Fruit fly (Drosophila melanogaster) whole organism, embryonic: ENCODE data around the gene UQCR-6.4L.

Experiments used
- Adf1 ChIP-seq: fragments of 200-800 bp; sonication (Bioruptor generic); IDR thresholded peaks from 2 replicates; pipeline ENCODE4 v1.3.6; 2022; ENCODE audit warnings: missing biosample characterization, missing genetic modification characterization
- Aef1 ChIP-seq: fragments of 200-800 bp; sonication (Bioruptor generic); IDR thresholded peaks from 3 replicates; pipeline ENCODE4 v1.3.6; 2022; ENCODE audit warnings: missing biosample characterization, missing genetic modification characterization
- Antp ChIP-seq: fragments of 200-800 bp; sonication (Bioruptor generic); optimal IDR thresholded peaks from 3 replicates; lab custom pipeline; 2016; ENCODE audit warnings: missing biosample characterization, missing genetic modification characterization
- CG10654 ChIP-seq: fragments of 200-800 bp; sonication (Bioruptor generic); optimal IDR thresholded peaks from 2 replicates; lab custom pipeline; 2016; ENCODE audit warnings: missing biosample characterization, missing genetic modification characterization
- CG10979 ChIP-seq: fragments of 200-800 bp; sonication (Bioruptor generic); optimal IDR thresholded peaks from 2 replicates; lab custom pipeline; 2018; ENCODE audit warnings: missing biosample characterization, mild to moderate bottlenecking, missing genetic modification characterization, moderate library complexity
- CG12104 ChIP-seq: fragments of 200-800 bp; sonication (Bioruptor generic); optimal IDR thresholded peaks from 3 replicates; lab custom pipeline; 2016; ENCODE audit warnings: missing biosample characterization, missing genetic modification characterization
- CG12769 ChIP-seq: fragments of 200-800 bp; sonication (Bioruptor generic); optimal IDR thresholded peaks from 2 replicates; lab custom pipeline; 2019; ENCODE audit warnings: missing biosample characterization, mild to moderate bottlenecking, missing genetic modification characterization, moderate library complexity
- CG13287 ChIP-seq: fragments of 200-800 bp; sonication (Bioruptor generic); IDR thresholded peaks from 2 replicates; pipeline ENCODE4 v1.3.6; 2022; ENCODE audit warnings: missing biosample characterization, missing genetic modification characterization; ENCODE audit not compliant: partially characterized antibody
- CG15073 ChIP-seq: fragments of 200-800 bp; sonication (Bioruptor generic); optimal IDR thresholded peaks from 2 replicates; lab custom pipeline; 2016; ENCODE audit warnings: missing biosample characterization, missing genetic modification characterization
- CG15479 ChIP-seq: fragments of 200-800 bp; sonication (Bioruptor generic); optimal IDR thresholded peaks from 3 replicates; lab custom pipeline; 2019; ENCODE audit warnings: missing biosample characterization, mild to moderate bottlenecking, missing genetic modification characterization, moderate library complexity
- CG16779 ChIP-seq: fragments of 200-800 bp; sonication (Bioruptor generic); IDR thresholded peaks from 2 replicates; pipeline ENCODE4 v1.3.6; 2022; ENCODE audit warnings: missing biosample characterization, missing genetic modification characterization
- CG18599 ChIP-seq: fragments of 200-800 bp; sonication (Bioruptor generic); optimal IDR thresholded peaks from 3 replicates; lab custom pipeline; 2017; ENCODE audit warnings: missing biosample characterization, missing genetic modification characterization, mild to moderate bottlenecking, moderate library complexity, missing genetic modification reagents
- CG2889 ChIP-seq: fragments of 200-800 bp; sonication (Bioruptor generic); IDR thresholded peaks from 3 replicates; pipeline ENCODE4 v1.3.6; 2022; ENCODE audit warnings: missing biosample characterization, missing genetic modification characterization
- CG31365 ChIP-seq: fragments of 200-800 bp; sonication (Bioruptor generic); optimal IDR thresholded peaks from 2 replicates; lab custom pipeline; 2018; ENCODE audit warnings: missing biosample characterization, mild to moderate bottlenecking, missing genetic modification characterization
- CG31388 ChIP-seq: fragments of 200-800 bp; sonication (Bioruptor generic); optimal IDR thresholded peaks from 2 replicates; lab custom pipeline; 2016; ENCODE audit warnings: missing biosample characterization, missing genetic modification characterization
- CG3407 ChIP-seq: fragments of 200-800 bp; sonication (Bioruptor generic); optimal IDR thresholded peaks from 2 replicates; lab custom pipeline; 2018; ENCODE audit warnings: missing biosample characterization, mild to moderate bottlenecking, missing genetic modification characterization
- CG4617 ChIP-seq: fragments of 200-800 bp; sonication (Bioruptor generic); optimal IDR thresholded peaks from 3 replicates; lab custom pipeline; 2016; ENCODE audit warnings: missing biosample characterization, missing genetic modification characterization, borderline replicate concordance
- CG6175 ChIP-seq: fragments of 200-800 bp; sonication (Bioruptor generic); IDR thresholded peaks from 3 replicates; pipeline ENCODE4 v1.3.6; 2022; ENCODE audit warnings: missing biosample characterization, missing genetic modification characterization
- CG7372 ChIP-seq: fragments of 200-800 bp; sonication (Bioruptor generic); IDR thresholded peaks from 2 replicates; pipeline ENCODE4 v1.3.6; 2022; ENCODE audit warnings: missing biosample characterization, missing genetic modification characterization
- CG8290 ChIP-seq, 3 experiments: fragments of 200-800 bp; sonication (Bioruptor generic); optimal IDR thresholded peaks; 2 replicates each; lab custom pipeline; 2016 to 2019; ENCODE audit warnings: missing biosample characterization in 3 of 3, missing genetic modification characterization in 3 of 3, mild to moderate bottlenecking in 2 of 3, moderate library complexity in 1 of 3
- CG9817 ChIP-seq: fragments of 200-800 bp; sonication (Bioruptor generic); optimal IDR thresholded peaks from 2 replicates; lab custom pipeline; 2018; ENCODE audit warnings: missing biosample characterization, mild to moderate bottlenecking, missing genetic modification characterization, moderate library complexity
- Dll ChIP-seq: fragments of 200-800 bp; sonication (Bioruptor generic); IDR thresholded peaks from 4 replicates; pipeline ENCODE4 v1.3.6; 2022; ENCODE audit warnings: missing biosample characterization, missing genetic modification characterization; ENCODE audit not compliant: partially characterized antibody
- Eip74EF ChIP-seq, 2 experiments: fragments of 200-800 bp in 1 of 2; fragments of >200 bp in 1 of 2; sonication (Bioruptor generic) in 1 of 2; optimal IDR thresholded peaks; 2 replicates each; lab custom pipeline; 2017 to 2019; ENCODE audit warnings: missing biosample characterization in 2 of 2, missing genetic modification characterization in 2 of 2, mild to moderate bottlenecking in 1 of 2, moderate library complexity in 1 of 2
- Elba2 ChIP-seq: fragments of 200-800 bp; sonication (Bioruptor generic); optimal IDR thresholded peaks from 3 replicates; lab custom pipeline; 2016; ENCODE audit warnings: missing biosample characterization, missing genetic modification characterization
- Fer3 ChIP-seq: fragments of 200-800 bp; sonication (Bioruptor generic); optimal IDR thresholded peaks from 2 replicates; lab custom pipeline; 2018; ENCODE audit warnings: missing biosample characterization, mild to moderate bottlenecking, missing genetic modification characterization, moderate library complexity
- Lim3 ChIP-seq: fragments of 200-800 bp; sonication (Bioruptor generic); IDR thresholded peaks from 2 replicates; pipeline ENCODE4 v1.3.6; 2022; ENCODE audit warnings: missing biosample characterization, missing genetic modification characterization
- MTF-1 ChIP-seq: fragments of 200-800 bp; sonication (Bioruptor generic); optimal IDR thresholded peaks from 2 replicates; lab custom pipeline; 2018; ENCODE audit warnings: missing biosample characterization, mild to moderate bottlenecking, missing genetic modification characterization, borderline replicate concordance
- NK7.1 ChIP-seq: fragments of 200-800 bp; sonication (Bioruptor generic); optimal IDR thresholded peaks from 3 replicates; lab custom pipeline; 2016; ENCODE audit warnings: missing biosample characterization, missing genetic modification characterization
- Pdp1 ChIP-seq, 2 experiments: fragments of 200-800 bp; sonication (Bioruptor generic); optimal IDR thresholded peaks; 3 replicates each; lab custom pipeline; 2016; ENCODE audit warnings: missing biosample characterization in 2 of 2, missing genetic modification characterization in 2 of 2, mild to moderate bottlenecking in 1 of 2, moderate library complexity in 1 of 2
- Taf1 ChIP-seq: fragments of 200-800 bp; sonication (Bioruptor generic); IDR thresholded peaks from 2 replicates; pipeline ENCODE4 v1.3.6; 2022; ENCODE audit warnings: missing biosample characterization, missing genetic modification characterization
- bab2 ChIP-seq: fragments of 200-800 bp; sonication (Bioruptor generic); optimal IDR thresholded peaks from 2 replicates; lab custom pipeline; 2016; ENCODE audit warnings: missing biosample characterization, missing genetic modification characterization
- dm ChIP-seq: fragments of 200-800 bp; sonication (Bioruptor generic); optimal IDR thresholded peaks from 3 replicates; lab custom pipeline; 2016; ENCODE audit warnings: missing biosample characterization, missing genetic modification characterization
- gsb ChIP-seq: fragments of 200-800 bp; sonication (Bioruptor generic); IDR thresholded peaks from 2 replicates; pipeline ENCODE4 v1.3.6; 2022; ENCODE audit warnings: missing biosample characterization, missing genetic modification characterization
- gt ChIP-seq: fragments of 200-800 bp; sonication (Bioruptor generic); IDR thresholded peaks from 2 replicates; pipeline ENCODE4 v1.3.6; 2022; ENCODE audit warnings: missing biosample characterization, missing genetic modification characterization
- ham ChIP-seq: fragments of 200-800 bp; sonication (Bioruptor generic); IDR thresholded peaks from 2 replicates; pipeline ENCODE4 v1.3.6; 2022; ENCODE audit warnings: missing biosample characterization, missing genetic modification characterization
- jigr1 ChIP-seq: fragments of 200-800 bp; sonication (Bioruptor generic); IDR thresholded peaks from 3 replicates; pipeline ENCODE4 v1.3.6; 2022; ENCODE audit warnings: missing biosample characterization, missing genetic modification characterization
- jing ChIP-seq: fragments of 200-800 bp; sonication (Bioruptor generic); optimal IDR thresholded peaks from 2 replicates; lab custom pipeline; 2018; ENCODE audit warnings: missing biosample characterization, mild to moderate bottlenecking, missing genetic modification characterization
- ken ChIP-seq: fragments of 200-800 bp; sonication (Bioruptor generic); IDR thresholded peaks from 3 replicates; pipeline ENCODE4 v1.3.6; 2022; ENCODE audit warnings: missing biosample characterization, missing genetic modification characterization
- lbe ChIP-seq: fragments of 200-800 bp; sonication (Bioruptor generic); optimal IDR thresholded peaks from 2 replicates; lab custom pipeline; 2016; ENCODE audit warnings: missing biosample characterization, mild to moderate bottlenecking, missing genetic modification characterization
- nerfin-1 ChIP-seq: fragments of 200-800 bp; sonication (Bioruptor generic); optimal IDR thresholded peaks from 3 replicates; lab custom pipeline; 2019; ENCODE audit warnings: missing biosample characterization, mild to moderate bottlenecking, missing genetic modification characterization, moderate library complexity
- nmo ChIP-seq: fragments of 200-800 bp; sonication (Bioruptor generic); optimal IDR thresholded peaks from 2 replicates; lab custom pipeline; 2018; ENCODE audit warnings: missing biosample characterization, mild to moderate bottlenecking, missing genetic modification characterization, moderate library complexity
- pnt ChIP-seq: fragments of 200-800 bp; sonication (Bioruptor generic); optimal IDR thresholded peaks from 3 replicates; lab custom pipeline; 2016; ENCODE audit warnings: missing biosample characterization, missing genetic modification characterization
- row ChIP-seq: fragments of 200-800 bp; sonication (Bioruptor generic); IDR thresholded peaks from 3 replicates; pipeline ENCODE4 v1.3.6; 2022; ENCODE audit warnings: missing biosample characterization, missing genetic modification characterization
- run ChIP-seq: fragments of 200-800 bp; sonication (Bioruptor generic); optimal IDR thresholded peaks from 3 replicates; lab custom pipeline; 2018; ENCODE audit warnings: missing biosample characterization, mild to moderate bottlenecking, missing genetic modification characterization
- sc ChIP-seq, 3 experiments: fragments of >200 bp in 2 of 3; fragments of 200-800 bp in 1 of 3; sonication (Bioruptor generic) in 1 of 3; optimal IDR thresholded peaks; 2 replicates in 2 of 3; 3 replicates in 1 of 3; lab custom pipeline; 2017; ENCODE audit warnings: mild to moderate bottlenecking in 1 of 3, missing biosample characterization in 1 of 3, missing genetic modification characterization in 1 of 3, missing genetic modification reagents in 1 of 3
- slp2 ChIP-seq: fragments of 200-800 bp; sonication (Bioruptor generic); optimal IDR thresholded peaks from 2 replicates; lab custom pipeline; 2016; ENCODE audit warnings: missing biosample characterization, missing genetic modification characterization
- sug ChIP-seq: fragments of 200-800 bp; optimal IDR thresholded peaks from 2 replicates; lab custom pipeline; 2019; ENCODE audit warnings: missing biosample characterization, mild to moderate bottlenecking, missing genetic modification characterization, moderate library complexity
- z ChIP-seq: fragments of 200-800 bp; sonication (Bioruptor generic); IDR thresholded peaks from 3 replicates; pipeline ENCODE4 v1.3.6; 2022; ENCODE audit warnings: missing biosample characterization, missing genetic modification characterization
- zf30C ChIP-seq: fragments of 200-800 bp; sonication (Bioruptor generic); optimal IDR thresholded peaks from 3 replicates; lab custom pipeline; 2018; ENCODE audit warnings: missing biosample characterization, mild to moderate bottlenecking, missing genetic modification characterization

Gene UQCR-6.4L

dm6 chr3L:16581201-16581705, 14.7 kb downstream of the UQCR-6.4L start, which contains the start of gene Smn (continued):
- TF ChIP-seq sc (optimal IDR thresholded peaks at IDR 0.05; lab: Kevin White, UChicago) (no peak), sc (GFP tag; optimal IDR thresholded peaks at IDR 0.05; lab: Kevin White, UChicago) (no peak), pnt (GFP tag; lab: Kevin White, UChicago) (no peak), Eip74EF (GFP tag; optimal IDR thresholded peaks at IDR 0.05; lab: Kevin White, UChicago) (no peak), lbe (GFP tag; lab: Kevin White, UChicago) (peak; percentile 61), Adf1 (GFP tag; lab: Robert Waterston, UW) (no peak), Dll (peak; percentile 91), Aef1 (GFP tag; lab: Robert Waterston, UW) (no peak), CG4617 (GFP tag; lab: Kevin White, UChicago) (peak; percentile 43), CG2889 (GFP tag; lab: Robert Waterston, UW) (no peak), Taf1 (no peak), ham (GFP tag; lab: Robert Waterston, UW) (no peak), zf30C (GFP tag; lab: Kevin White, UChicago) (no peak), CG16779 (GFP tag; lab: Robert Waterston, UW) (no peak), MTF-1 (GFP tag; lab: Kevin White, UChicago) (no peak), z (GFP tag; lab: Robert Waterston, UW) (no peak), CG10979 (tag; lab: Kevin White, UChicago) (peak; percentile 18), bab2 (GFP tag; lab: Kevin White, UChicago) (peak; percentile 46), CG7372 (GFP tag; lab: Robert Waterston, UW) (no peak), CG18599 (GFP tag; lab: Kevin White, UChicago) (peak; percentile 69), run (tag; lab: Kevin White, UChicago) (no peak), Fer3 (tag; lab: Kevin White, UChicago) (peak; percentile 17), CG15479 (no peak), CG8290 (GFP tag; optimal IDR thresholded peaks at IDR 0.05; lab: Kevin White, UChicago) (peak; percentile 68), CG8290 (tag; optimal IDR thresholded peaks at IDR 0.05; lab: Kevin White, UChicago) (peak; percentile 13 to 67), CG31388 (GFP tag; lab: Kevin White, UChicago) (no peak), CG31365 (tag; lab: Kevin White, UChicago) (no peak), gt (GFP tag; lab: Robert Waterston, UW) (no peak), sug (tag; lab: Kevin White, UChicago) (peak; percentile 58), nmo (GFP tag; lab: Kevin White, UChicago) (peak; percentile 48), Lim3 (GFP tag; lab: Robert Waterston, UW) (no peak), Pdp1 (GFP tag; optimal IDR thresholded peaks at IDR 0.05; lab: Kevin White, UChicago) (peak; percentile 5 to 50), row (GFP tag; lab: Robert Waterston, UW) (peak; percentile 83), CG10654 (GFP tag; lab: Kevin White, UChicago) (peak; percentile 39), CG13287 (peak; percentile 84), Antp (GFP tag; lab: Kevin White, UChicago) (peak; percentile 22), CG15073 (GFP tag; lab: Kevin White, UChicago) (no peak), NK7.1 (GFP tag; lab: Kevin White, UChicago) (no peak), jigr1 (no peak), CG9817 (tag; lab: Kevin White, UChicago) (peak; percentile 56), gsb (no peak), CG12769 (tag; lab: Kevin White, UChicago) (peak; percentile 29), CG3407 (GFP tag; lab: Kevin White, UChicago) (peak; percentile 34), Elba2 (no peak), jing (GFP tag; lab: Kevin White, UChicago) (no peak), nerfin-1 (tag; lab: Kevin White, UChicago) (peak; percentile 42), CG12104 (GFP tag; lab: Kevin White, UChicago) (peak; percentile 11), CG6175 (no peak), dm (GFP tag; lab: Kevin White, UChicago) (peak; percentile 2), slp2 (GFP tag; lab: Kevin White, UChicago) (peak; percentile 41), ken (no peak)
